Fruit fly (Drosophila melanogaster) whole organism, embryonic: Measurements from ENCODE around the gene tbrd-1.

Experiments
- Abd-B ChIP-seq: fragments of 200-800 bp; sonication (Bioruptor generic); optimal IDR thresholded peaks from 2 replicates; lab custom pipeline; 2018; ENCODE audit warnings: missing biosample characterization, mild to moderate bottlenecking, missing genetic modification characterization, moderate library complexity
- CG11695 ChIP-seq: fragments of 200-800 bp; sonication (Bioruptor generic); IDR thresholded peaks from 3 replicates; pipeline ENCODE4 v1.3.6; 2022; ENCODE audit warnings: missing biosample characterization, missing genetic modification characterization
- CG12236 ChIP-seq: fragments of 200-800 bp; sonication (Bioruptor generic); optimal IDR thresholded peaks from 2 replicates; lab custom pipeline; 2016; ENCODE audit warnings: missing biosample characterization, missing genetic modification characterization
- CG1233 ChIP-seq: fragments of 200-800 bp; sonication (Bioruptor generic); optimal IDR thresholded peaks from 4 replicates; lab custom pipeline; 2018; ENCODE audit warnings: missing biosample characterization, mild to moderate bottlenecking, missing genetic modification characterization
- CG12769 ChIP-seq: fragments of 200-800 bp; sonication (Bioruptor generic); optimal IDR thresholded peaks from 2 replicates; lab custom pipeline; 2019; ENCODE audit warnings: missing biosample characterization, mild to moderate bottlenecking, missing genetic modification characterization, moderate library complexity
- CG13894 ChIP-seq: fragments of 200-800 bp; sonication (Bioruptor generic); optimal IDR thresholded peaks from 3 replicates; lab custom pipeline; 2018; ENCODE audit warnings: missing biosample characterization, mild to moderate bottlenecking, missing genetic modification characterization, moderate library complexity
- CG1603 ChIP-seq: fragments of 200-800 bp; sonication (Bioruptor generic); optimal IDR thresholded peaks from 2 replicates; lab custom pipeline; 2019; ENCODE audit warnings: missing biosample characterization, mild to moderate bottlenecking, missing genetic modification characterization, moderate library complexity
- CG17328 ChIP-seq: fragments of 200-800 bp; sonication (Bioruptor generic); IDR thresholded peaks from 2 replicates; pipeline ENCODE4 v1.3.6; 2022; ENCODE audit warnings: missing biosample characterization, missing genetic modification characterization
- CG17361 ChIP-seq: fragments of 200-800 bp; sonication (Bioruptor generic); IDR thresholded peaks from 3 replicates; pipeline ENCODE4 v1.3.6; 2022; ENCODE audit warnings: missing biosample characterization, missing genetic modification characterization
- CG1792 ChIP-seq: fragments of 200-800 bp; sonication (Bioruptor generic); optimal IDR thresholded peaks from 2 replicates; lab custom pipeline; 2016; ENCODE audit warnings: missing biosample characterization, missing genetic modification characterization
- CG18011 ChIP-seq: fragments of 200-800 bp; sonication (Bioruptor generic); optimal IDR thresholded peaks from 2 replicates; lab custom pipeline; 2017; ENCODE audit warnings: missing biosample characterization, missing genetic modification characterization, mild to moderate bottlenecking, moderate library complexity, missing genotype
- CG18262 ChIP-seq: fragments of 200-800 bp; optimal IDR thresholded peaks from 3 replicates; lab custom pipeline; 2019; ENCODE audit warnings: missing biosample characterization, mild to moderate bottlenecking, missing genetic modification characterization, moderate library complexity
- CG3065 ChIP-seq: fragments of 200-800 bp; sonication (Bioruptor generic); optimal IDR thresholded peaks from 2 replicates; lab custom pipeline; 2016; ENCODE audit warnings: missing biosample characterization, missing genetic modification characterization
- CG34224 ChIP-seq: fragments of 200-800 bp; sonication (Bioruptor generic); IDR thresholded peaks from 3 replicates; pipeline ENCODE4 v1.3.6; 2022; ENCODE audit warnings: missing biosample characterization, missing genetic modification characterization; ENCODE audit not compliant: partially characterized antibody
- CG4617 ChIP-seq: fragments of 200-800 bp; sonication (Bioruptor generic); optimal IDR thresholded peaks from 3 replicates; lab custom pipeline; 2016; ENCODE audit warnings: missing biosample characterization, missing genetic modification characterization, borderline replicate concordance
- CG4730 ChIP-seq: fragments of 200-800 bp; sonication (Bioruptor generic); IDR thresholded peaks from 2 replicates; pipeline ENCODE4 v1.3.6; 2022; ENCODE audit warnings: missing biosample characterization, missing genetic modification characterization
- CG7271 ChIP-seq: fragments of 200-800 bp; sonication (Bioruptor generic); optimal IDR thresholded peaks from 2 replicates; lab custom pipeline; 2018; ENCODE audit warnings: missing biosample characterization, mild to moderate bottlenecking, missing genetic modification characterization, moderate library complexity
- CG8359 ChIP-seq: fragments of 200-800 bp; sonication (Bioruptor generic); optimal IDR thresholded peaks from 2 replicates; lab custom pipeline; 2017; ENCODE audit warnings: missing biosample characterization, mild to moderate bottlenecking, missing genetic modification characterization, borderline replicate concordance
- CG8765 ChIP-seq: fragments of 200-800 bp; sonication (Bioruptor generic); IDR thresholded peaks from 2 replicates; pipeline ENCODE4 v1.3.6; 2022; ENCODE audit warnings: missing biosample characterization, missing genetic modification characterization
- Dad ChIP-seq: fragments of 200-800 bp; sonication (Bioruptor generic); optimal IDR thresholded peaks from 3 replicates; lab custom pipeline; 2016; ENCODE audit warnings: missing biosample characterization, missing genetic modification characterization
- Deaf1 ChIP-seq: fragments of 200-800 bp; optimal IDR thresholded peaks from 3 replicates; lab custom pipeline; 2019; ENCODE audit warnings: missing biosample characterization, mild to moderate bottlenecking, missing genetic modification characterization, moderate library complexity
- Doc3 ChIP-seq: fragments of 200-800 bp; sonication (Bioruptor generic); IDR thresholded peaks from 3 replicates; pipeline ENCODE4 v1.3.6; 2022; ENCODE audit warnings: missing biosample characterization, missing genetic modification characterization; ENCODE audit not compliant: partially characterized antibody
- Drgx ChIP-seq: fragments of 200-800 bp; sonication (Bioruptor generic); IDR thresholded peaks from 2 replicates; pipeline ENCODE4 v1.3.6; 2022; ENCODE audit warnings: missing biosample characterization, missing genetic modification characterization
- Eip74EF ChIP-seq, 2 experiments: fragments of 200-800 bp in 1 of 2; fragments of >200 bp in 1 of 2; sonication (Bioruptor generic) in 1 of 2; optimal IDR thresholded peaks; 2 replicates each; lab custom pipeline; 2017 to 2019; ENCODE audit warnings: missing biosample characterization in 2 of 2, missing genetic modification characterization in 2 of 2, mild to moderate bottlenecking in 1 of 2, moderate library complexity in 1 of 2
- Ets65A ChIP-seq: fragments of 200-800 bp; sonication (Bioruptor generic); peaks from one replicate; lab custom pipeline; 2016; ENCODE audit warnings: missing biosample characterization, missing genetic modification characterization
- Fer3 ChIP-seq: fragments of 200-800 bp; sonication (Bioruptor generic); optimal IDR thresholded peaks from 2 replicates; lab custom pipeline; 2018; ENCODE audit warnings: missing biosample characterization, mild to moderate bottlenecking, missing genetic modification characterization, moderate library complexity
- H2.0 ChIP-seq: fragments of 200-800 bp; sonication (Bioruptor generic); IDR thresholded peaks from 2 replicates; pipeline ENCODE4 v1.3.6; 2022; ENCODE audit warnings: missing biosample characterization, missing genetic modification characterization
- Hr3 ChIP-seq: fragments of 200-800 bp; sonication (Bioruptor generic); optimal IDR thresholded peaks from 3 replicates; lab custom pipeline; 2016; ENCODE audit warnings: missing biosample characterization, missing genetic modification characterization
- Rfx ChIP-seq: fragments of 200-800 bp; sonication (Bioruptor generic); IDR thresholded peaks from 2 replicates; pipeline ENCODE4 v1.3.6; 2022; ENCODE audit warnings: missing biosample characterization, missing genetic modification characterization
- Rx ChIP-seq: fragments of 200-800 bp; sonication (Bioruptor generic); IDR thresholded peaks from 2 replicates; pipeline ENCODE4 v1.3.6; 2022; ENCODE audit warnings: missing biosample characterization, missing genetic modification characterization
- Side ChIP-seq: fragments of 200-800 bp; sonication (Bioruptor generic); optimal IDR thresholded peaks from 2 replicates; lab custom pipeline; 2016; ENCODE audit warnings: missing biosample characterization, missing genetic modification characterization
- TFAM ChIP-seq: fragments of 200-800 bp; sonication (Bioruptor generic); optimal IDR thresholded peaks from 2 replicates; lab custom pipeline; 2017; ENCODE audit warnings: missing biosample characterization, missing genetic modification characterization, inconsistent platforms
- Usf ChIP-seq: fragments of 200-800 bp; sonication (Bioruptor generic); optimal IDR thresholded peaks from 2 replicates; lab custom pipeline; 2017; ENCODE audit warnings: missing genotype, missing biosample characterization, missing genetic modification characterization
- aop ChIP-seq: fragments of 200-800 bp; sonication (Bioruptor generic); IDR thresholded peaks from 2 replicates; pipeline ENCODE4 v1.3.6; 2022; ENCODE audit warnings: missing biosample characterization, missing genetic modification characterization
- ci ChIP-seq: fragments of 200-800 bp; sonication (Bioruptor generic); IDR thresholded peaks from 3 replicates; pipeline ENCODE4 v1.3.6; 2022; ENCODE audit warnings: missing biosample characterization, missing genetic modification characterization
- crol ChIP-seq: fragments of 200-800 bp; sonication (Bioruptor generic); IDR thresholded peaks from 2 replicates; pipeline ENCODE4 v1.3.6; 2022; ENCODE audit warnings: missing biosample characterization, missing genetic modification characterization
- disco-r ChIP-seq: fragments of 200-800 bp; sonication (Bioruptor generic); optimal IDR thresholded peaks from 2 replicates; lab custom pipeline; 2016; ENCODE audit warnings: missing biosample characterization, missing genetic modification characterization
- ftz-f1 ChIP-seq: fragments of 200-800 bp; sonication (Bioruptor generic); optimal IDR thresholded peaks from 2 replicates; lab custom pipeline; 2016; ENCODE audit warnings: missing biosample characterization, missing genetic modification characterization
- her ChIP-seq: fragments of 200-800 bp; sonication (Bioruptor generic); optimal IDR thresholded peaks from 2 replicates; lab custom pipeline; 2016; ENCODE audit warnings: missing biosample characterization, missing genetic modification characterization
- ken ChIP-seq: fragments of 200-800 bp; sonication (Bioruptor generic); IDR thresholded peaks from 3 replicates; pipeline ENCODE4 v1.3.6; 2022; ENCODE audit warnings: missing biosample characterization, missing genetic modification characterization
- nerfin-2 ChIP-seq: fragments of 200-800 bp; sonication (Bioruptor generic); IDR thresholded peaks from 2 replicates; pipeline ENCODE4 v1.3.6; 2022; ENCODE audit warnings: missing biosample characterization, missing genetic modification characterization; ENCODE audit not compliant: partially characterized antibody
- pfk ChIP-seq: fragments of 200-800 bp; sonication (Bioruptor generic); optimal IDR thresholded peaks from 2 replicates; lab custom pipeline; 2018; ENCODE audit warnings: missing biosample characterization, mild to moderate bottlenecking, missing genetic modification characterization, moderate library complexity
- prd ChIP-seq, 3 experiments: fragments of >200 bp in 2 of 3; fragments of 200-800 bp in 1 of 3; sonication (Bioruptor generic) in 1 of 3; optimal IDR thresholded peaks in 2 of 3; IDR thresholded peaks in 1 of 3; 2 replicates in 2 of 3; 3 replicates in 1 of 3; pipeline versions ENCODE4 v1.3.6 to Lab custom; 2017 to 2022; ENCODE audit warnings: missing biosample characterization in 1 of 3, missing genetic modification characterization in 1 of 3
- sd ChIP-seq: fragments of 200-800 bp; sonication (Bioruptor generic); optimal IDR thresholded peaks from 3 replicates; lab custom pipeline; 2018; ENCODE audit warnings: missing biosample characterization, mild to moderate bottlenecking, missing genetic modification characterization, moderate library complexity
- sisA ChIP-seq: fragments of 200-800 bp; sonication (Bioruptor generic); IDR thresholded peaks from 2 replicates; pipeline ENCODE4 v1.3.6; 2022; ENCODE audit warnings: missing biosample characterization, missing genetic modification characterization
- slbo ChIP-seq: fragments of 200-800 bp; sonication (Bioruptor generic); IDR thresholded peaks from 2 replicates; pipeline ENCODE4 v1.3.6; 2022; ENCODE audit warnings: missing biosample characterization, missing genetic modification characterization
- slou ChIP-seq: fragments of 200-800 bp; sonication (Bioruptor generic); optimal IDR thresholded peaks from 3 replicates; lab custom pipeline; 2016; ENCODE audit warnings: missing biosample characterization, missing genetic modification characterization
- zfh1 ChIP-seq: fragments of 200-800 bp; sonication (Bioruptor generic); IDR thresholded peaks from 3 replicates; pipeline ENCODE4 v1.3.6; 2022; ENCODE audit warnings: missing biosample characterization, missing genetic modification characterization

Gene tbrd-1

DNA sequence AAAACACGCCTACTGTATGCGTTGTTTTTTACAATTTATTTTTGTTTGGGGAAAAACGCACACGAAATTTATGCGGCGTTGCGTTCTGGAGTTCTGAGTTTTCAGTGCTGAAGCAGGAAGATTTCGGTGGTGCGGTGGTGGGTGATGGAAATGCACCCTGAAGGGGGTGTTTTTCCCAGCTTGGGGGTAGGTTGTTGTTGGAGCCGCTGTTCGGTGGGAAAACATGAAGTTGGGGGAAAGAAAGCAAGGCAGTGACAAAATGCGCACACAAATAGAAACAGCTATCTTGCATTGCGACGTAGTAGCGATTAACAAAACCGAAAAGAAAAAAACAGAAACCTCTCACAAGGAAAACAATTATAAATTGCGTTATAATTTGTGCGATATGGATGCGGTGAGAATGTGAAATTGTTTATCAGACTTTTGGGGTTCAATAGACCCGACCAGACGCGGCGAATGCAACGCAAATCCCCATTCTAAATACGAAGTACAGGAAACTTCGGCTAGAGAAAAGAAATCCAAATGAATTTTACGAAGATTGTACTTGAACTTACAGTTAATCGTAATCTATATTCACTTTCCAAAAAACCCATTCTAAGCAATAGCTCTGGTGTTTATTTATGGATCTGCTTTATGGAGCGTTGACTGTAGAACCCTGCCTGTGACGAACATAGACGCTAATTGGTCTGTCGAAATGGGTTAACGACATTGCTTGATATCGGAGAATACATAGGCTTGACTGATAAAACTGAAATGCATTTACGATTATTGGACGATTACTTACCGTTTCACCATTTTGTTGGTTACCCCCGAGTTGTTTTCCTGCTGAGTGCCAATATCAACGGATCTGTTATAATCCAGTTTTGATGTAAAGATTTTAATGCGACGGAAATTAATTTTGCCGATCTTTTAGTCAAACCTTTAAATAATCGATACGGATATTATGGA is 4.8 kb downstream of the tbrd-1 start (continued):
- TF ChIP-seq Eip74EF (GFP tag; optimal IDR thresholded peaks at IDR 0.05; lab: Kevin White, UChicago) (no peak), crol (GFP tag; lab: Robert Waterston, UW) (peak; percentile 59), Hr3 (GFP tag; lab: Kevin White, UChicago) (peak; percentile 10), CG8765 (GFP tag; lab: Robert Waterston, UW) (no peak), CG1792 (GFP tag; lab: Kevin White, UChicago) (no peak), CG3065 (GFP tag; lab: Kevin White, UChicago) (no peak), CG12769 (tag; lab: Kevin White, UChicago) (no peak), CG4617 (GFP tag; lab: Kevin White, UChicago) (no peak), CG17361 (GFP tag; lab: Robert Waterston, UW) (no peak; the same call in 2 of the 3 replicates), sd (tag; lab: Kevin White, UChicago) (no peak), pfk (GFP tag; lab: Kevin White, UChicago) (no peak), aop (GFP tag; lab: Robert Waterston, UW) (0 out of 2 replicates have a peak, but pooled peaks have one; percentile 30), nerfin-2 (GFP tag; lab: Robert Waterston, UW) (no peak), CG1233 (GFP tag; lab: Kevin White, UChicago) (no peak), Abd-B (no peak), CG34224 (no peak), TFAM (no peak), CG18262 (peak; percentile 23), CG4730 (GFP tag; lab: Robert Waterston, UW) (0 out of 2 replicates have a peak, but pooled peaks have one; percentile 30), ken (GFP tag; lab: Robert Waterston, UW) (0 out of 3 replicates have a peak, but pooled peaks have one; percentile 26), Side (GFP tag; lab: Kevin White, UChicago) (no peak), Dad (no peak), disco-r (GFP tag; lab: Kevin White, UChicago) (no peak), CG8359 (GFP tag; lab: Kevin White, UChicago) (no peak), CG7271 (tag; lab: Kevin White, UChicago) (no peak), Usf (no peak), Deaf1 (tag; lab: Kevin White, UChicago) (peak; percentile 9), ftz-f1 (no peak)

DNA sequence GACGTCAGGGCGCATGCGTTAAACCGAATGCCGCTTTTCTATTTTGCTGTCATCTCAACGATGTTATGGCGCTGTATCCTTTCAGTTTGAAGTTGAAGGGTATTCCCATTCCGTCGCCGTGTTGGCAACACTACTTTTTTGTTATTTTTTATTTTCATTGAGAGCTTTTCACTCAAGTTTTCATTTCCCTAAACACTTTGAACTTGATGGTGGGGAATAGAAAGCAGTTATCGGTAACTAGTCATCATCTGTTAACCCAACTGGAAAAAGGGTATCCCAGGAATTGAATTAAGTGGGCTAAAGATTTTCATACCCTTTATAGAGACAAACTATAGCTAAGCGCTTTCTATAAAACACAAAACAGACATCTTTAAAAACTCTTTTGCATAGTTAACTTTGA is 5.8 kb downstream of the tbrd-1 start:
- TF ChIP-seq slbo (peak; percentile 33; the same call in 1 of the 2 replicates), CG11695 (GFP tag; lab: Robert Waterston, UW) (0 out of 3 replicates have a peak, but pooled peaks have one; percentile 20), Rfx (GFP tag; lab: Robert Waterston, UW) (peak; percentile 41; the same call in 1 of the 2 replicates), Fer3 (tag; lab: Kevin White, UChicago) (peak; percentile 1), Doc3 (no peak), sd (tag; lab: Kevin White, UChicago) (no peak), prd (optimal IDR thresholded peaks at IDR 0.05; lab: Kevin White, UChicago) (no peak), prd (GFP tag; IDR thresholded peaks at IDR 0.05; lab: Robert Waterston, UW) (peak; percentile 47; the same call in 1 of the 3 replicates), slou (GFP tag; lab: Kevin White, UChicago) (no peak), H2.0 (GFP tag; lab: Robert Waterston, UW) (no peak), ci (GFP tag; lab: Robert Waterston, UW) (peak; percentile 30; the same call in 1 of the 3 replicates), her (GFP tag; lab: Kevin White, UChicago) (no peak), CG17328 (GFP tag; lab: Robert Waterston, UW) (no peak), zfh1 (peak; percentile 29; the same call in 1 of the 3 replicates), CG1603 (tag; lab: Kevin White, UChicago) (no peak), Drgx (peak; percentile 5; the same call in 1 of the 2 replicates), CG18011 (GFP tag; lab: Kevin White, UChicago) (no peak), CG12236 (GFP tag; lab: Kevin White, UChicago) (no peak), Rx (GFP tag; lab: Robert Waterston, UW) (0 out of 2 replicates have a peak, but pooled peaks have one; percentile 39), CG13894 (tag; lab: Kevin White, UChicago) (no peak), sisA (GFP tag; lab: Robert Waterston, UW) (peak; percentile 5; the same call in 1 of the 2 replicates), Ets65A (GFP tag; lab: Kevin White, UChicago) (peak; percentile 65)
